Fruit fly (Drosophila melanogaster) whole organism, prepupa: ENCODE data around the gene CG9917.

Experiments used
- CG11762 ChIP-seq: fragments of 200-800 bp; sonication (Bioruptor generic); optimal IDR thresholded peaks from 3 replicates; lab custom pipeline; 2016; ENCODE audit warnings: missing biosample characterization, missing genetic modification characterization; ENCODE audit not compliant: insufficient read depth
- CG7368 ChIP-seq: fragments of 200-800 bp; sonication (Bioruptor generic); optimal IDR thresholded peaks from 3 replicates; lab custom pipeline; 2016; ENCODE audit warnings: missing biosample characterization, missing genetic modification characterization
- lz ChIP-seq: fragments of 200-800 bp; sonication (Bioruptor generic); optimal IDR thresholded peaks from 3 replicates; lab custom pipeline; 2016; ENCODE audit warnings: missing biosample characterization, missing genetic modification characterization

DNA sequence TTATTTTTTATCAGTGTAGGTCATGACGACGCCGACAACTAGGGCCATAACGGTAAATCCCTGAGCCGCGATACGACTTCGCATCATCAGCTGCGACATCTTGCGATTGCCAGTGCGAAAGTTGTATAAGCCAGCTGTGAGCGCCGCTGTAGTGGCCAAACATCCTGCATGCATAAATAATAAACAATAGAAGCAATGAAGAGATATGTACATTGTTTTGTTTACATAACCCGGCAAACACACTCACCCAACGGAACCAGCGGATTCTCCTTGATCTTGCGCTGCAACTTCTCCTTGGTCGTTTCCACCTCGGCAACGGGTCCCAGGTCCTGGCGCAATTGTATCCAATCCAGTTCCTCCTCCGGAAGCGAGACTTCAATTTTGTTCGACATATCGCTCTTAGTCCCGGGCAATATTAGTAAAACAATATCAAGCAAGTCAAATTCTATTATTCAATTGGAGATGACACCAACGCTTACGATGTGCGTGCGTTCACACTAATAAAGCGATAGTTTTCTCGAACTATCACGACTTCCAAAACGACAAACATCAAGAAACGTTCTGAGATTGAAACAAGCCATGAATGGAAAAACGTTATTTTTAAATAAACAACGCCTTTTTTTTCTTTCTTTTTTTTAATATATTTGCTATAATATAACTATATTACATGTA lies 8.7 kb upstream of the CG9917 start:
- TF ChIP-seq CG11762 (no peak), lz (GFP tag; lab: Kevin White, UChicago) (no peak), CG7368 (GFP tag; lab: Kevin White, UChicago) (no peak)
